Fruit fly (Drosophila melanogaster): ENCODE data around the gene CG9297.

The CG9297 gene

DNA sequence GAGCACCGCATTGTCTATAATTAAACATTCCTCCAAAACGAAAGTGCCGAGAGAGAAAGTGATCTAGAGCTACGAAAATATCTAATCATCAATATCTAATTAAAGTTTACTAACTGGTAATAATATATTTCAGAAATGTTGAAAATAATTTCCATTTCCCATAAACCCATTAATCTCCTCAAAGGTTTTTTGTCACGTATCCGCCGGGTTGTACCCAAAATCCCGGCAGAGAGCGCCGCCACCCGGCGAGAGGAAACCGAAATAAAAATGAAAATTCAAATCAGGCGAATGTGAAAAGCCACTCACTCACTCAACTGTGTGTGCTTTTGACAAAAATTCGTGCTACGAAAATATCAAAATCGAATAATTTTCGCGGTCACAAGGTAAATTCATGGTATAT is at the start of gene CG9297:
Gene CG9297 (plus strand): TSS at position 301 of the 400 bp plus-strand sequence.
- TF ChIP-seq EcR (GFP tag; optimal IDR thresholded peaks at IDR 0.05) (no peak), Dll (optimal IDR thresholded peaks at IDR 0.05) (no peak), CG8478 (optimal IDR thresholded peaks at IDR 0.05) (no peak), usp (GFP tag; optimal IDR thresholded peaks at IDR 0.05) (no peak), pan (optimal IDR thresholded peaks at IDR 0.05) (no peak), psq (optimal IDR thresholded peaks at IDR 0.05) (no peak)

DNA sequence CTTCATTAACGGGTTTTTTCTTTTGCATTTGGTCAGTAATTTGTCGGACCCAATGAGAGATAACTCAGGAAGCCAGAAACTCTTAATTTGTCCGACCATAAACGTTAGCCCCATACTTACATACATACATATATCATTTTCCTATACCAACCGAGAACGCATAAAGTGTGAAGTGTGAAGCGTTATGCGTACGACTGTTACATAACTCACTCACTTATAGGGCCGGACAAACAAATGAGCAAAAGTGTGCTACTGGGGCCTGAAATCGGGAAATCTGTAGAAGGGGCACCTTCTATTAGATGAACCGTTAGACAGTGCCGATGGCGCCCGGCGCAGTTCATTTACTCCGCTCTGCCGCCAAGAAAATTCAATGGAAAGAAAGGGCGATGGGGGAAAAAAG is 49.3 kb upstream of the CG9297 start:
- no peak for TF ChIP-seq pan (optimal IDR thresholded peaks at IDR 0.05)
- TF ChIP-seq usp (GFP tag; optimal IDR thresholded peaks at IDR 0.05) = no peak
- no peak for TF ChIP-seq Dll (optimal IDR thresholded peaks at IDR 0.05)
- no peak for TF ChIP-seq CG8478 (optimal IDR thresholded peaks at IDR 0.05)
- no peak for TF ChIP-seq psq (optimal IDR thresholded peaks at IDR 0.05)
- TF ChIP-seq EcR (GFP tag; optimal IDR thresholded peaks at IDR 0.05) = no peak

DNA sequence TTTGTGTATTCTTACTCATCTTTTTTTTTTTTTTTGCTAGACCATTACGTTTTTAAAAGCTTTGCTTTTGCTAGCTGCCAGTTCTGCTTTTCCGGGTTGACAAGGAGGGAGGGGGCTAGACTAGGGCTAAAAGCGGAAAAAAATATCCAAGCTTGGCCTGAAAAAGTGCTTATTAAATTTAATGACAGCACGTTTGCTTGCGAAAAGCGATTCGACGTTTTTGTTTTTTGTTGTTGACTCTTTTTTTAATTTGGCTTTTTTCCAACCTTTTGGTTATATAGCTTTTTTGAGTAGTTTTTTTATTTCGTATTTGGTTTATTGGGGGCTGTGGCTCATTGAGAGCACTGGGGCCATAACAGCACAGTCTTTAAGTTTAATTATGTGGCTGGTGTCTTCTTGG is 48.8 kb upstream of the CG9297 start:
- TF ChIP-seq Dll (optimal IDR thresholded peaks at IDR 0.05) (no peak), pan (optimal IDR thresholded peaks at IDR 0.05) (no peak), EcR (GFP tag; optimal IDR thresholded peaks at IDR 0.05) (no peak), usp (GFP tag; optimal IDR thresholded peaks at IDR 0.05) (no peak), psq (optimal IDR thresholded peaks at IDR 0.05) (no peak), CG8478 (optimal IDR thresholded peaks at IDR 0.05) (no peak)

DNA sequence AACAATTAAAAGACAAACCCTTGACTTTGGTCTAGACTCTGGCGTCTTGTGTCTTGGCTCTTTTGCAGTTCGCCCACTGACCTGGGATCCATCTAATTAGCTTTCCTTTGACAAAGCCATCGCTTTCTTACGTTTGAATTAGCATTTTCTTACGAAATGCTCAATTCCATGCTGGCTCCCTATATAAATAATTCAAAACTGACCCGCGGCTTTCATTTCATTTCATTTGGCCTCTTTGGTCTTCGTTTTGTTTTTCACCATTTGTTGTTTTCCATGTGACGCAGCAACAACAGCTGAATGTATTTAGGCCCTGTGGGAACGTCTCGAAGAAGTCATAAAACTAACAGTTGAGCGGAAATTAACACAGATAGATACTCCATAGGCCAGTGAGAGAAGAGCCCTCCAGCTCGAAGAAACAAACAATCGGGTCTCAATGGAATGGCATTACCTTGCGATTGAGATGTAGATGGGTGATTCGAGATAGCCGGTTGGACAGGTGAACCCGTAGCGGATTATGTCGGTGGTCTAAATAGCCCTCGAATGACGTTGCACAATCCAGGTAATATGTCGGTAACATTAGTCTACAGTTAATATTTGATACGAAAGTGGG is 47.2 kb upstream of the CG9297 start:
- TF ChIP-seq Dll (optimal IDR thresholded peaks at IDR 0.05) (no peak), pan (optimal IDR thresholded peaks at IDR 0.05) (no peak), usp (GFP tag; optimal IDR thresholded peaks at IDR 0.05) (no peak), EcR (GFP tag; optimal IDR thresholded peaks at IDR 0.05) (no peak), CG8478 (optimal IDR thresholded peaks at IDR 0.05) (no peak), psq (optimal IDR thresholded peaks at IDR 0.05) (no peak)

DNA sequence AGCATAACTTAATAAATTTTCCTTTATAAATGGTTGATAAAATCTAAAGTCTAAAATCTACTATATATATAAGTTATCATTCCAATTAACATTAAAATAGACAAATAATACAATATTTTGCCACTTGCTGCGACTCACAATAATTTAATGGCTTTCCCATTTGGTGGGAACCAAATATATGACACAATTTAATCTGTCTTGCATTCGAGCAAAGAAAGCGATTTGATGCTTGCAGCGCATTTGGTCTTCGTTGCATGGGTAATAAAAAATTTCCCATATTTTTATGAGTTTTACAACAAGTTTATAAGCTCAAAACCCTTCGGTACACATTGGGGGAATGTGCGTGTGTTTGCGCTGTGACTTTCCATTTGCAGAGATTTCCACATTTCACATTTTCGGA is 44.5 kb upstream of the CG9297 start:
- TF ChIP-seq usp (GFP tag; optimal IDR thresholded peaks at IDR 0.05) = no peak
- TF ChIP-seq psq (optimal IDR thresholded peaks at IDR 0.05) = no peak
- no peak for TF ChIP-seq Dll (optimal IDR thresholded peaks at IDR 0.05)
- TF ChIP-seq CG8478 (optimal IDR thresholded peaks at IDR 0.05) = no peak
- TF ChIP-seq pan (optimal IDR thresholded peaks at IDR 0.05) = no peak
- no peak for TF ChIP-seq EcR (GFP tag; optimal IDR thresholded peaks at IDR 0.05)

DNA sequence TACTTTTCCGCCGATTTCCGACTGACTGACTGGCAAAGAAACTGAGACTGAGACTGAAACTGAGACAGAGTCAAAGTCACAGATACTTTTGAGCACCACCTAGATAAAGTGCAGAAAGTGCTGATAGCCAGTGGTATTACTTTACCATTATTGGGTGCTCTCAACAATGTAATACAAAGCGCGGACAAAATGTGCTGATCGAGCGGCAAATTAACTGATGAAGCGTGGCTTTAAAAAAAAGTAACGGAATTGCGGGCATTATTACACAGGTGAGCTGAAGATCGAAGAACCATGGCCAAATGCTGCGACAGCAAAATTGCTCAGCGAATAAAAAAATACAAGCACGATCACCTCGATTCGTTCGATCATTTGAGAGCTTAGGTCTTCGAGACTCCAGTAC is 42.4 kb upstream of the CG9297 start:
- no peak for TF ChIP-seq pan (optimal IDR thresholded peaks at IDR 0.05)
- no peak for TF ChIP-seq Dll (optimal IDR thresholded peaks at IDR 0.05)
- TF ChIP-seq EcR (GFP tag; optimal IDR thresholded peaks at IDR 0.05) = no peak
- TF ChIP-seq usp (GFP tag; optimal IDR thresholded peaks at IDR 0.05) = no peak
- no peak for TF ChIP-seq CG8478 (optimal IDR thresholded peaks at IDR 0.05)
- TF ChIP-seq psq (optimal IDR thresholded peaks at IDR 0.05) = no peak

DNA sequence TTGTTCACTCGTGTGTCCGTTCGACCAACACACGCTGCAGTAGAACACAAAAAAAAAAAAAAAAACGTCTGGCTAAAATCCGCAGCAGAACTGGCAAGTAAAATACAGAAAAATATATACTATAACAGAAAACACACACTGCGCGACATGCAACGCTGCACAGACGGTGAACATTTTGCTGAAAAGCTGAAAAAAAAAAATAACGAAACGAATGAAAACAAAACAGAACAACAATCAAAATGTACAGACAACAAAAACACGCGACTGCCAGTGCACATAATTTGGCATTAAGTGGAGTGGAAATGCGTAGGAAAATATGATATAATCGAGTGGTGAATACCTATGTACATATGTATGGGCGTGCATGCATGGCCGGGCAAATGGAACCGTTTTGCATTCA is 41.3 kb upstream of the CG9297 start:
- TF ChIP-seq EcR (GFP tag; optimal IDR thresholded peaks at IDR 0.05) (no peak), Dll (optimal IDR thresholded peaks at IDR 0.05) (no peak), usp (GFP tag; optimal IDR thresholded peaks at IDR 0.05) (no peak), psq (optimal IDR thresholded peaks at IDR 0.05) (no peak), CG8478 (optimal IDR thresholded peaks at IDR 0.05) (no peak), pan (optimal IDR thresholded peaks at IDR 0.05) (no peak)

DNA sequence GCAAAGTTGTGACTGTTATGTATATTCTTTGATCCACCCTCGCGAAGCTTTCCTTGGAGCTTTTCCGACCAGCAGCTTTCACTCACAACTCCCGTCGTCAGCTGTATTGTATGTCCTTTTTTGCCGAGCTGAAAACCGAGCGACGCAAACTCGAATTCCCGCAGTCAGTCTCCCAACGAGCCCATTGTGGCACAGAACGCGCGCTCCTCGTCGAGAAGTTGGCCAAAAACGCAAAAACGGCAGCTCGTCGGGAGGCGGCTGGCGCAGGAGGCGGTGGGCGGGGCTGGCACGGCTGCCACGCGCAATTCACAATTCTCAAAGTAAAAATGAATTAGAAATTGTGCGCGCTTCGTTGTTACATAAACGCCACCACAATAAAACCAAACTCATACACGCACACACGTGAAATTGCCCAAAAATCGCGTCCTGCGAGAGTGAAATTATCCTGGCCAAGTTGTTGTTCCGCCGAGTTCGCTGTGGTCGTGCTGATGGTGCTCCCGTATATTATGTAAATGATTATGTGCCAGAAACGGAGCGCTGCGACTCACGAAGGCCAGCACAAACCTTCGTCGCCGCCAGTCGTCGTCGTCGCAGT is 35.9 kb upstream of the CG9297 start:
- TF ChIP-seq pan (optimal IDR thresholded peaks at IDR 0.05) (no peak), EcR (GFP tag; optimal IDR thresholded peaks at IDR 0.05) (no peak), CG8478 (optimal IDR thresholded peaks at IDR 0.05) (no peak), usp (GFP tag; optimal IDR thresholded peaks at IDR 0.05) (no peak), Dll (optimal IDR thresholded peaks at IDR 0.05) (no peak), psq (optimal IDR thresholded peaks at IDR 0.05) (no peak)

DNA sequence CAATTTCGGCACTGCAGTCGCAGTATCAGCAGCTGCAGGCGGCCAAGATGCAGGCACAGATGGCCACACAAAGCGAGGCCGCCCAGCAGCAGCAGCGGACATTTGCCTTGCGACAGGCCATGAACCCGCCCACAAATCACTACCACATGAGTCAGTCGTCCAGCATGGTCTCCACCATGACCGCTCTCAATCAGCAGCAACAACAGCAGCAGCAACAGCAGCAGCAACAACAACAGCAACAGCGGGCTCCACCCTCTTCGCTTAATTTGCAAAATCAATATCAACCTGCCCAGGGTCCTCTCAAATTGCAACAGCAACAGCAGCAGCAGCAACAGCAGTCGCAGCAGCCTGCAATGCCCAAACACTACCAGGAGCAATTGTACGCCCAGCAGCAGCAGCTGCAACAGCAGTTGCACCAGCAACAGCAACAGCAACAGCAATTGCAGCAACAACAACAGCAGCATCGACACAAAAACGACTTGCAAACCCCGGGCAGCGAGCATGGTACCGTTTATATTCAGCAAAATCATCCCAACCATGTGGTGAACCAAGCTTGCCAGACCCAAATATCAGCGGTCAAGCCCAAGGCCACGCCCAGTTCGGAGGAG is 25.1 kb upstream of the CG9297 start:
- TF ChIP-seq pan (optimal IDR thresholded peaks at IDR 0.05) (no peak), usp (GFP tag; optimal IDR thresholded peaks at IDR 0.05) (no peak), Dll (optimal IDR thresholded peaks at IDR 0.05) (no peak), psq (optimal IDR thresholded peaks at IDR 0.05) (no peak), EcR (GFP tag; optimal IDR thresholded peaks at IDR 0.05) (no peak), CG8478 (optimal IDR thresholded peaks at IDR 0.05) (no peak)

DNA sequence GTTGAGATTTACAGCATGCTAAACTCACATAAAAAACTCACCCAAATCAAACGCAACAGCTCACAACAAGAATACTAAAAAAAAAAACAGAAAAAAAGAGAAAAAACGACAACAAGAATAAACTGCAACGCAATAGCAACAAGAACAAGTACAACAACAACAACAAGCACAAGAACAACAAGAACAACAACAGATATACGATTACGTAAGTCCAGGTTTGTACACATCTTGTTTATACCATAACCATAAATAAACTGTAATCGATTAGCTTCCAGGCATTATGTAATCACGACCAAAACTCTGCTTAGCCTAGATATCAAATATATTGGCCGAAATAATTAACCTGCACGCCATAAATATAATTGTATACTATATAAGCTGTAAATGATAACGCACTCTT is 9.7 kb upstream of the CG9297 start:
- TF ChIP-seq CG8478 (optimal IDR thresholded peaks at IDR 0.05) (no peak), EcR (GFP tag; optimal IDR thresholded peaks at IDR 0.05) (no peak), usp (GFP tag; optimal IDR thresholded peaks at IDR 0.05) (no peak), pan (optimal IDR thresholded peaks at IDR 0.05) (no peak), psq (optimal IDR thresholded peaks at IDR 0.05) (no peak), Dll (optimal IDR thresholded peaks at IDR 0.05) (no peak)

DNA sequence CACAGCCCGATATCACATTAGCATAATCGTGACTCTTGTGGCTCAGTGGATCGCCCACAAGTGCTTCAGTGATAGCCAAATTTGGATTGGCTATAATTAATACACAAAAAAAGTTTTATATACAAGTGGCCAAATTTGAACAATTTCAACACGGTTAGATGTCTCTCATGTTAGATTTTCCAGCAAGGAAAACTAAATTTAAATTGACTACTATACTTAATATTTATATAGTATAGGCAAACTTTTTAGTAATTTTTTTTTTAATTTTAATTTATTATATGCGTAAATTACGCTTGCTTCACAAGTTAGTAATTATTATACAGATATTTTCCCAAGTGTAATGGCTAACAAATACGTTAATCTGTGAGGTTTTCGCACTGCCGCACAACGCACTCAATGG is 6.3 kb upstream of the CG9297 start:
- TF ChIP-seq psq (optimal IDR thresholded peaks at IDR 0.05) = no peak
- TF ChIP-seq usp (GFP tag; optimal IDR thresholded peaks at IDR 0.05) = no peak
- TF ChIP-seq EcR (GFP tag; optimal IDR thresholded peaks at IDR 0.05) = no peak
- no peak for TF ChIP-seq Dll (optimal IDR thresholded peaks at IDR 0.05)
- TF ChIP-seq pan (optimal IDR thresholded peaks at IDR 0.05) = no peak
- no peak for TF ChIP-seq CG8478 (optimal IDR thresholded peaks at IDR 0.05)

DNA sequence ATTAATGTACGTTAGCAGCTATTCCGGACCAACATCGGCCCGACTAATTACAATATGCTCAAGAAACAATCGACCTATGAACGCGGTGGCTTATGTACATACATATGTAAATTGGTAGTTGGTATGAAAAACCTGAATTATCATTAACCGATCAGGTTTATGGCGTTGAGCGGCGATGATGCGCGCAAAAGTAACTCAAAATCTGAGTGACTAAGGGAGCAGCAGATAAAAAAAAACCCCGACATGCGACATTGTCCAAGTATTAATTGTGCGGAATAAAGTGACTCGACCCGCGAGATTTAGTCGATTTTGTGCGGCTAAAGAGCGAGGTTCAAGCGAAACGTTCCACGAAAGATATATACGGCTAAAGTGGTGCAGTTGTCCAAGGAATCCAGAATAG is 5.8 kb upstream of the CG9297 start, which contains the start of gene CG9312:
Gene CG9312 (plus strand): TSS at position 301 of the 400 bp plus-strand sequence.
- TF ChIP-seq pan (optimal IDR thresholded peaks at IDR 0.05) (no peak), usp (GFP tag; optimal IDR thresholded peaks at IDR 0.05) (no peak), CG8478 (optimal IDR thresholded peaks at IDR 0.05) (no peak), Dll (optimal IDR thresholded peaks at IDR 0.05) (no peak), psq (optimal IDR thresholded peaks at IDR 0.05) (no peak), EcR (GFP tag; optimal IDR thresholded peaks at IDR 0.05) (no peak)

All from whole organism.